Fruit fly (Drosophila melanogaster): ENCODE results near the gene Ocho.

- TF ChIP-seq achi (GFP tag; optimal IDR thresholded peaks at IDR 0.05) = no peak
- no peak for TF ChIP-seq spab (GFP tag; optimal IDR thresholded peaks at IDR 0.05)
- no peak for TF ChIP-seq net (GFP tag; optimal IDR thresholded peaks at IDR 0.05)
- TF ChIP-seq CG15336 (GFP tag; IDR thresholded peaks at IDR 0.05) = no peak
- no peak for TF ChIP-seq eg (GFP tag; IDR thresholded peaks at IDR 0.05)
- TF ChIP-seq Hr4 (GFP tag; optimal IDR thresholded peaks at IDR 0.05) = no peak
- TF ChIP-seq Sox15 (GFP tag; optimal IDR thresholded peaks at IDR 0.05) = no peak
- no peak for TF ChIP-seq CG3032 (tag; optimal IDR thresholded peaks at IDR 0.05)
- TF ChIP-seq CG7368 (GFP tag; optimal IDR thresholded peaks at IDR 0.05) = no peak
- TF ChIP-seq CG16779 (tag; optimal IDR thresholded peaks at IDR 0.05) = no peak
- TF ChIP-seq Lpt (GFP tag; optimal IDR thresholded peaks at IDR 0.05) = no peak
- no peak for TF ChIP-seq ss (GFP tag; optimal IDR thresholded peaks at IDR 0.05)
- TF ChIP-seq CG9139 (GFP tag; optimal IDR thresholded peaks at IDR 0.05) = no peak
- no peak for TF ChIP-seq CG11902 (GFP tag; optimal IDR thresholded peaks at IDR 0.05)
These were observed 13.6 kb downstream of the Ocho start for dm6 chr3L:14988231-14988630.

Data from whole organism, prepupa.